Fruit fly (Drosophila melanogaster): ENCODE results near the gene ND-15.

ND-15 gene

dm6 chr2L:87255-87723 lies 27.2 kb upstream of the ND-15 start, which contains the start of gene net (continued):
- no peak for TF ChIP-seq fu2 (GFP tag; optimal IDR thresholded peaks at IDR 0.05)
- no peak for TF ChIP-seq CG14965 (GFP tag; optimal IDR thresholded peaks at IDR 0.05; ENCODE audit: borderline replicate concordance)
- peak; percentile 76 for TF ChIP-seq dmrt99B (tag; optimal IDR thresholded peaks at IDR 0.05)
- no peak for TF ChIP-seq MESR4 (GFP tag; optimal IDR thresholded peaks at IDR 0.05)
- TF ChIP-seq kah (GFP tag; optimal IDR thresholded peaks at IDR 0.05) = peak; percentile 60
- TF ChIP-seq CG10979 (tag; optimal IDR thresholded peaks at IDR 0.05) = peak; percentile 61
- 0 out of 2 replicates have a peak, but pooled peaks have one; percentile 5 for TF ChIP-seq sim (GFP tag; IDR thresholded peaks at IDR 0.05)
- TF ChIP-seq hbn (GFP tag; IDR thresholded peaks at IDR 0.05; ENCODE audit: partially characterized antibody) = no peak
- TF ChIP-seq CG31365 (tag; optimal IDR thresholded peaks at IDR 0.05) = no peak
- no peak for TF ChIP-seq ap (GFP tag; IDR thresholded peaks at IDR 0.05)
- TF ChIP-seq Nf-YC (tag; optimal IDR thresholded peaks at IDR 0.05) = peak; percentile 81
- peak; percentile 10 for TF ChIP-seq mam (GFP tag; optimal IDR thresholded peaks at IDR 0.05)
- TF ChIP-seq chinmo (GFP tag; IDR thresholded peaks at IDR 0.05; ENCODE audit: partially characterized antibody) = no peak
- TF ChIP-seq Dad (GFP tag; optimal IDR thresholded peaks at IDR 0.05) = no peak
- TF ChIP-seq dpn (GFP tag; optimal IDR thresholded peaks at IDR 0.05) = peak in 1 of 2 experiments; percentile 61
- no peak for TF ChIP-seq hkb (optimal IDR thresholded peaks at IDR 0.05)
- TF ChIP-seq hkb (GFP tag; IDR thresholded peaks at IDR 0.05) = 0 out of 2 replicates have a peak, but pooled peaks have one; percentile 39
- peak; percentile 51; the same call in 1 of the 3 replicates for TF ChIP-seq tgo (GFP tag; IDR thresholded peaks at IDR 0.05)
- TF ChIP-seq CG11723 (GFP tag; optimal IDR thresholded peaks at IDR 0.05) = peak; percentile 63
- TF ChIP-seq Dip3 (GFP tag; optimal IDR thresholded peaks at IDR 0.05) = no peak
- peak; percentile 41 for TF ChIP-seq CG12219 (GFP tag; optimal IDR thresholded peaks at IDR 0.05)
- no peak for TF ChIP-seq CG14860 (GFP tag; IDR thresholded peaks at IDR 0.05; ENCODE audit: partially characterized antibody)
- TF ChIP-seq vvl (GFP tag; IDR thresholded peaks at IDR 0.05) = peak; percentile 49
- peak; percentile 54 for TF ChIP-seq Xbp1 (GFP tag; optimal IDR thresholded peaks at IDR 0.05)
- peak; percentile 26; the same call in 1 of the 2 replicates for TF ChIP-seq Ptx1 (GFP tag; IDR thresholded peaks at IDR 0.05)
- TF ChIP-seq CG8290 (GFP tag; optimal IDR thresholded peaks at IDR 0.05) = peak; percentile 45
- peak in 1 of 2 experiments; percentile 48 for TF ChIP-seq CG8290 (tag; optimal IDR thresholded peaks at IDR 0.05)
- TF ChIP-seq abd-A (tag; optimal IDR thresholded peaks at IDR 0.05) = no peak
- TF ChIP-seq crol (GFP tag; IDR thresholded peaks at IDR 0.05) = no peak
- TF ChIP-seq CG4707 (GFP tag; optimal IDR thresholded peaks at IDR 0.05) = peak; percentile 31
- TF ChIP-seq croc (GFP tag; conservative IDR thresholded peaks at IDR 0.05) = peak; percentile 32; the same call in 2 of the 3 replicates
- no peak for TF ChIP-seq CG12071 (GFP tag; optimal IDR thresholded peaks at IDR 0.05)
- TF ChIP-seq lilli (GFP tag; optimal IDR thresholded peaks at IDR 0.05) = peak; percentile 56
- no peak for TF ChIP-seq en (GFP tag; optimal IDR thresholded peaks at IDR 0.05)
- peak; percentile 77 for TF ChIP-seq BtbVII (GFP tag; optimal IDR thresholded peaks at IDR 0.05)
- TF ChIP-seq Ssrp (tag; optimal IDR thresholded peaks at IDR 0.05) = peak; percentile 30
- peak; percentile 74; the same call in 1 of the 2 replicates for TF ChIP-seq Rfx (GFP tag; IDR thresholded peaks at IDR 0.05)
- no peak for TF ChIP-seq CG4730 (GFP tag; IDR thresholded peaks at IDR 0.05)
- TF ChIP-seq CG2678 (tag; optimal IDR thresholded peaks at IDR 0.05) = peak; percentile 88
- TF ChIP-seq Poxn (GFP tag; IDR thresholded peaks at IDR 0.05) = no peak
- TF ChIP-seq Xrp1 (GFP tag; IDR thresholded peaks at IDR 0.05) = peak; percentile 69
- no peak for TF ChIP-seq HLH4C (GFP tag; IDR thresholded peaks at IDR 0.05; ENCODE audit: partially characterized antibody)
- TF ChIP-seq pfk (GFP tag; optimal IDR thresholded peaks at IDR 0.05) = no peak
- peak; percentile 94 for TF ChIP-seq CG15514 (GFP tag; optimal IDR thresholded peaks at IDR 0.05)
- no peak for TF ChIP-seq ash1 (GFP tag; optimal IDR thresholded peaks at IDR 0.05)
- TF ChIP-seq Dll (GFP tag; IDR thresholded peaks at IDR 0.05; ENCODE audit: partially characterized antibody) = no peak
- TF ChIP-seq CG11560 (tag; IDR thresholded peaks at IDR 0.05) = no peak
- peak; percentile 40 for TF ChIP-seq CG16815 (GFP tag; optimal IDR thresholded peaks at IDR 0.05)
- TF ChIP-seq bcd (GFP tag; optimal IDR thresholded peaks at IDR 0.05) = peak; percentile 73
- no peak for TF ChIP-seq CG11398 (GFP tag; optimal IDR thresholded peaks at IDR 0.05)
- TF ChIP-seq otp (GFP tag; IDR thresholded peaks at IDR 0.05) = no peak
